Worm (Caenorhabditis elegans) whole organism, L4 larva: ENCODE measurements around the gene R06F6.12.

ENCODE experiments used
- F49E8.2 ChIP-seq: sonication (generic microtip); optimal IDR thresholded peaks from 2 replicates; lab custom pipeline; 2016; ENCODE audit warnings: missing compliant biosample characterization, mild to moderate bottlenecking, missing genetic modification characterization, borderline replicate concordance
- Y75B8A.6 ChIP-seq: fragments of 200-800 bp; sonication (Bioruptor generic); IDR thresholded peaks from 2 replicates; pipeline ENCODE4 v1.3.6; 2022; ENCODE audit warnings: missing genetic modification reagents, missing genetic modification characterization, missing compliant biosample characterization
- aha-1 ChIP-seq: fragments of 150-350 bp; peaks from one replicate; lab custom pipeline; 2014; ENCODE audit warnings: missing biosample characterization, missing genetic modification characterization
- ceh-44 ChIP-seq: fragments of 200-800 bp; sonication (Bioruptor generic); IDR thresholded peaks from 2 replicates; pipeline ENCODE4 v1.3.6; 2022; ENCODE audit warnings: missing genetic modification reagents, missing genetic modification characterization, missing compliant biosample characterization
- dmd-9 ChIP-seq: fragments of 200-800 bp; sonication (Bioruptor generic); IDR thresholded peaks from 2 replicates; pipeline ENCODE4 v1.3.6; 2022; ENCODE audit warnings: missing genetic modification reagents, missing genetic modification characterization, missing compliant biosample characterization
- dpl-1 ChIP-seq: fragments of 150-350 bp; optimal IDR thresholded peaks from 2 replicates; lab custom pipeline; 2014; ENCODE audit warnings: missing biosample characterization, missing genetic modification reagents, missing genetic modification characterization
- duxl-1 ChIP-seq: sonication (generic microtip); optimal IDR thresholded peaks from 2 replicates; lab custom pipeline; 2016; ENCODE audit warnings: mild to moderate bottlenecking, missing genetic modification characterization, moderate library complexity, missing compliant biosample characterization; ENCODE audit not compliant: poor library complexity
- hif-1 ChIP-seq, 2 experiments: sonication (generic microtip); optimal IDR thresholded peaks; 2 replicates each; lab custom pipeline; 2016 to 2017; ENCODE audit warnings: missing compliant biosample characterization in 2 of 2, missing genetic modification characterization in 2 of 2, missing genetic modification reagents in 2 of 2, missing genotype in 2 of 2, mild to moderate bottlenecking in 1 of 2
- hlh-11 ChIP-seq: fragments of 200-800 bp; sonication (Bioruptor generic); optimal IDR thresholded peaks from 2 replicates; lab custom pipeline; 2018; ENCODE audit warnings: mild to moderate bottlenecking, missing genetic modification characterization, missing compliant biosample characterization
- hlh-30 ChIP-seq: sonication (generic microtip); optimal IDR thresholded peaks from 2 replicates; lab custom pipeline; 2017; ENCODE audit warnings: antibody characterized with exemption, mild to moderate bottlenecking, missing genetic modification characterization, missing compliant biosample characterization; ENCODE audit not compliant: insufficient read depth
- hmg-1.1 ChIP-seq: fragments of 200-800 bp; sonication (Bioruptor generic); IDR thresholded peaks from 2 replicates; pipeline ENCODE4 v1.3.6; 2022; ENCODE audit warnings: missing genetic modification reagents, missing genetic modification characterization, missing compliant biosample characterization
- jun-1 ChIP-seq: fragments of 150-350 bp; optimal IDR thresholded peaks from 2 replicates; lab custom pipeline; 2014; ENCODE audit warnings: missing biosample characterization, missing genetic modification reagents, missing genetic modification characterization
- lin-13 ChIP-seq: fragments of 150-350 bp; optimal IDR thresholded peaks from 2 replicates; lab custom pipeline; 2014; ENCODE audit warnings: missing biosample characterization, missing genetic modification reagents, missing genetic modification characterization
- mes-2 ChIP-seq: sonication (generic microtip); optimal IDR thresholded peaks from 2 replicates; lab custom pipeline; 2016; ENCODE audit warnings: missing genotype, mild to moderate bottlenecking, missing genetic modification characterization, missing compliant biosample characterization; ENCODE audit not compliant: poor library complexity, severe bottlenecking
- php-3 ChIP-seq: fragments of 200-800 bp; sonication (Bioruptor generic); IDR thresholded peaks from 2 replicates; pipeline ENCODE4 v1.3.6; 2022; ENCODE audit warnings: missing genetic modification reagents, missing genetic modification characterization, missing compliant biosample characterization
- pqm-1 ChIP-seq: sonication (generic microtip); optimal IDR thresholded peaks from 2 replicates; lab custom pipeline; 2017; ENCODE audit warnings: missing biosample characterization, missing genetic modification characterization
- skn-1 ChIP-seq: fragments of 150-350 bp; optimal IDR thresholded peaks from 2 replicates; lab custom pipeline; 2014; ENCODE audit warnings: missing biosample characterization, missing genetic modification characterization
- tag-97 ChIP-seq: fragments of 200-800 bp; sonication (Bioruptor generic); IDR thresholded peaks from 2 replicates; pipeline ENCODE4 v1.3.6; 2022; ENCODE audit warnings: missing genetic modification characterization, missing compliant biosample characterization
- tra-1 ChIP-seq: fragments of 200-800 bp; sonication (Bioruptor generic); IDR thresholded peaks from 2 replicates; pipeline ENCODE4 v1.3.6; 2022; ENCODE audit warnings: missing genetic modification reagents, missing genetic modification characterization, missing compliant biosample characterization
- unc-130 ChIP-seq: sonication (generic microtip); optimal IDR thresholded peaks from 2 replicates; lab custom pipeline; 2016; ENCODE audit warnings: missing genetic modification reagents, missing genetic modification characterization, missing compliant biosample characterization
- zfp-2 ChIP-seq: sonication (generic microtip); optimal IDR thresholded peaks from 2 replicates; lab custom pipeline; 2016; ENCODE audit warnings: mild to moderate bottlenecking, missing genetic modification characterization, missing compliant biosample characterization
- ztf-7 ChIP-seq: fragments of 150-350 bp; optimal IDR thresholded peaks from 2 replicates; lab custom pipeline; 2014; ENCODE audit warnings: missing biosample characterization, missing genetic modification characterization

R06F6.12 gene

ce11 chrII:10783201-10783962, 40.5 kb downstream of the R06F6.12 start, which contains the start of gene ect-2:
Gene ect-2, minus strand, starts transcription at chrII:10783962.
- TF ChIP-seq jun-1 (tag; lab: Kevin White, UChicago): no peak
- TF ChIP-seq hmg-1.1 (GFP tag; lab: Robert Waterston, UW): 0 out of 2 replicates have a peak, but pooled peaks have one; percentile 18
- TF ChIP-seq dpl-1 (GFP tag; lab: Kevin White, UChicago): peak; percentile 86
- TF ChIP-seq F49E8.2 (tag; lab: Kevin White, UChicago): peak; percentile 21
- TF ChIP-seq mes-2 (tag; lab: Kevin White, UChicago): peak; percentile 44
- TF ChIP-seq hlh-30 (tag; lab: Kevin White, UChicago): no peak
- peak; percentile 63 for TF ChIP-seq hlh-11 (tag; lab: Kevin White, UChicago)
- TF ChIP-seq unc-130 (GFP tag; lab: Kevin White, UChicago): peak; percentile 29
- peak; percentile 39 for TF ChIP-seq aha-1 (tag; lab: Kevin White, UChicago)

- TF ChIP-seq ztf-7 (tag; lab: Kevin White, UChicago) (no peak), tag-97 (GFP tag; lab: Robert Waterston, UW) (no peak), lin-13 (GFP tag; lab: Kevin White, UChicago) (no peak), Y75B8A.6 (no peak), pqm-1 (tag; lab: Kevin White, UChicago) (no peak), php-3 (GFP tag; lab: Robert Waterston, UW) (no peak), unc-130 (GFP tag; lab: Kevin White, UChicago) (no peak), skn-1 (no peak), hif-1 (tag; optimal IDR thresholded peaks at IDR 0.05; lab: Kevin White, UChicago) (no peak), mes-2 (tag; lab: Kevin White, UChicago) (no peak), tra-1 (GFP tag; lab: Robert Waterston, UW) (no peak), ceh-44 (GFP tag; lab: Robert Waterston, UW) (no peak), duxl-1 (tag; lab: Kevin White, UChicago) (no peak), dmd-9 (no peak), zfp-2 (tag; lab: Kevin White, UChicago) (no peak)
Observed at ce11 chrII:10778026-10778425, 45.9 kb downstream of the R06F6.12 start, which contains the start of gene mpz-1. Gene mpz-1, minus strand, starts transcription at chrII:10778126.
